Worm (Caenorhabditis elegans) whole organism, early embryonic: ENCODE results near the gene dop-3.

Experiments
- B0310.2 ChIP-seq: sonication (generic microtip); optimal IDR thresholded peaks from 2 replicates; lab custom pipeline; 2016; ENCODE audit warnings: mild to moderate bottlenecking, missing genetic modification characterization, missing compliant biosample characterization
- ama-1 ChIP-seq: fragments of 150-350 bp; optimal IDR thresholded peaks from 2 replicates; lab custom pipeline; 2014
- ceh-13 ChIP-seq: fragments of 200-800 bp; sonication (Bioruptor generic); optimal IDR thresholded peaks from 2 replicates; lab custom pipeline; 2018; ENCODE audit warnings: mild to moderate bottlenecking, missing genetic modification characterization, missing compliant biosample characterization
- ets-7 ChIP-seq: sonication (generic microtip); optimal IDR thresholded peaks from 2 replicates; lab custom pipeline; 2016; ENCODE audit warnings: missing genotype, missing genetic modification characterization, missing compliant biosample characterization
- hmbx-1 ChIP-seq: sonication (generic microtip); optimal IDR thresholded peaks from 2 replicates; lab custom pipeline; 2016; ENCODE audit warnings: mild to moderate bottlenecking, missing genetic modification characterization, missing compliant biosample characterization
- tbx-37 ChIP-seq: fragments of 200-800 bp; sonication (Bioruptor generic); conservative IDR thresholded peaks from 2 replicates; pipeline ENCODE4 v1.3.6; 2022; ENCODE audit warnings: missing genetic modification reagents, missing genetic modification characterization, missing compliant biosample characterization
- tra-4 ChIP-seq: sonication (generic microtip); optimal IDR thresholded peaks from 2 replicates; lab custom pipeline; 2017; ENCODE audit warnings: missing genetic modification characterization, missing compliant biosample characterization

- no peak for TF ChIP-seq ets-7 (tag; lab: Kevin White, UChicago)
- TF ChIP-seq ama-1 (lab: Kevin White, UChicago): no peak
- no peak for TF ChIP-seq tra-4 (tag; lab: Kevin White, UChicago)
- no peak for TF ChIP-seq B0310.2 (tag; lab: Kevin White, UChicago)
- no peak for TF ChIP-seq hmbx-1 (tag; lab: Kevin White, UChicago)
- no peak for TF ChIP-seq tbx-37 (GFP tag; lab: Robert Waterston, UW)
- TF ChIP-seq ceh-13: no peak
Measured at ce11 chrX:6543665-6544064, 25.9 kb downstream of the dop-3 start.
